Worm (Caenorhabditis elegans): ENCODE data around the gene gtf-2H3.
A peak's percentile ranks its signal among the peaks of the same experiment; 100 is the strongest.

- TF ChIP-seq ztf-7 (tag; optimal IDR thresholded peaks at IDR 0.05) = no peak
- TF ChIP-seq D1046.2 (GFP tag; IDR thresholded peaks at IDR 0.05) = peak; percentile 21; the same call in 1 of the 2 replicates
Observed at ce11 chrIII:10123586-10124233, 3.8 kb upstream of the gtf-2H3 start, which contains the start of gene ttll-4.
